Fruit fly (Drosophila melanogaster): ENCODE data around the gene GILT1.

The GILT1 gene

dm6 chr3R:13400902-13401721 is 550 bp downstream of the GILT1 start (continued):
- TF ChIP-seq Blimp-1 (GFP tag; optimal IDR thresholded peaks at IDR 0.05) (peak; percentile 91), Hr38 (GFP tag; optimal IDR thresholded peaks at IDR 0.05) (peak; percentile 25), Sox14 (GFP tag; optimal IDR thresholded peaks at IDR 0.05) (peak; percentile 96), CG6792 (GFP tag; optimal IDR thresholded peaks at IDR 0.05) (peak; percentile 94), net (GFP tag; optimal IDR thresholded peaks at IDR 0.05) (peak; percentile 96), CG16779 (tag; optimal IDR thresholded peaks at IDR 0.05) (peak; percentile 90), CG31627 (GFP tag; optimal IDR thresholded peaks at IDR 0.05) (peak; percentile 93), esn (GFP tag; optimal IDR thresholded peaks at IDR 0.05) (peak; percentile 97), spab (GFP tag; optimal IDR thresholded peaks at IDR 0.05) (peak; percentile 92), CG8119 (GFP tag; IDR thresholded peaks at IDR 0.05) (peak; percentile 94), Met (GFP tag; optimal IDR thresholded peaks at IDR 0.05) (peak; percentile 95), CG15336 (GFP tag; IDR thresholded peaks at IDR 0.05) (peak; percentile 93), Eip78C (GFP tag) (peak; percentile 99), svp (GFP tag) (peak; percentile 97), CG11902 (GFP tag; optimal IDR thresholded peaks at IDR 0.05) (peak; percentile 81), topi (GFP tag; optimal IDR thresholded peaks at IDR 0.05) (peak; percentile 93), Hr39 (GFP tag; optimal IDR thresholded peaks at IDR 0.05) (peak; percentile 94), CG10631 (GFP tag; optimal IDR thresholded peaks at IDR 0.05) (peak; percentile 95), CG6276 (GFP tag; optimal IDR thresholded peaks at IDR 0.05) (peak; percentile 92), lz (GFP tag; optimal IDR thresholded peaks at IDR 0.05) (peak; percentile 96), CG3032 (tag; optimal IDR thresholded peaks at IDR 0.05) (peak; percentile 96), CG4318 (GFP tag; optimal IDR thresholded peaks at IDR 0.05) (peak; percentile 91), CG7368 (GFP tag; optimal IDR thresholded peaks at IDR 0.05) (peak; percentile 91), CG34406 (GFP tag; optimal IDR thresholded peaks at IDR 0.05) (peak; percentile 96), OdsH (GFP tag; optimal IDR thresholded peaks at IDR 0.05) (peak; percentile 96), vri (GFP tag; optimal IDR thresholded peaks at IDR 0.05) (peak; percentile 93), achi (GFP tag; optimal IDR thresholded peaks at IDR 0.05) (peak; percentile 93), Sox102F (GFP tag; optimal IDR thresholded peaks at IDR 0.05) (peak; percentile 95), Eip93F (GFP tag; optimal IDR thresholded peaks at IDR 0.05) (peak; percentile 51), dac (GFP tag; optimal IDR thresholded peaks at IDR 0.05) (peak; percentile 82), Sox15 (GFP tag; optimal IDR thresholded peaks at IDR 0.05) (peak; percentile 92), CG32006 (GFP tag; optimal IDR thresholded peaks at IDR 0.05) (peak; percentile 97), fkh (GFP tag; optimal IDR thresholded peaks at IDR 0.05) (peak; percentile 18), CG6163 (GFP tag; IDR thresholded peaks at IDR 0.05) (peak; percentile 88), CG1621 (tag; optimal IDR thresholded peaks at IDR 0.05) (peak; percentile 91), Hr4 (GFP tag; optimal IDR thresholded peaks at IDR 0.05) (peak; percentile 97), CG6808 (GFP tag; optimal IDR thresholded peaks at IDR 0.05) (peak; percentile 93), Smox (GFP tag; optimal IDR thresholded peaks at IDR 0.05) (peak; percentile 94), CG9139 (GFP tag; optimal IDR thresholded peaks at IDR 0.05) (peak; percentile 76), acj6 (GFP tag; optimal IDR thresholded peaks at IDR 0.05) (peak; percentile 95), dsx (GFP tag; optimal IDR thresholded peaks at IDR 0.05; ENCODE audit: poor library complexity, severe bottlenecking) (peak; percentile 92), CG8319 (GFP tag; optimal IDR thresholded peaks at IDR 0.05) (peak; percentile 88)

Measured in whole organism, prepupa.